Worm (Caenorhabditis elegans) whole organism, L2 larva: ENCODE measurements around the gene math-20.
"Not testable (repeated sequence)": the region's sequence is repeated elsewhere in the genome, so short reads cannot be mapped to it uniquely, and the experiment has no call there.

Source experiments
- C34F6.9 ChIP-seq: fragments of 150-350 bp; optimal IDR thresholded peaks from 2 replicates; lab custom pipeline; 2014; ENCODE audit warnings: missing biosample characterization, missing genetic modification characterization
- R02D3.7 ChIP-seq: fragments of 150-350 bp; optimal IDR thresholded peaks from 2 replicates; lab custom pipeline; 2014; ENCODE audit warnings: missing biosample characterization, missing genetic modification characterization
- Y55F3AM.14 ChIP-seq: fragments of 200-800 bp; sonication (Bioruptor generic); optimal IDR thresholded peaks from 2 replicates; lab custom pipeline; 2018; ENCODE audit warnings: mild to moderate bottlenecking, missing genetic modification characterization, missing compliant biosample characterization
- alr-1 ChIP-seq: fragments of 150-350 bp; optimal IDR thresholded peaks from 2 replicates; lab custom pipeline; 2014; ENCODE audit warnings: missing biosample characterization, missing genetic modification characterization
- aly-2 ChIP-seq: fragments of 150-350 bp; optimal IDR thresholded peaks from 2 replicates; lab custom pipeline; 2014; ENCODE audit warnings: missing biosample characterization, missing genetic modification characterization
- ama-1 ChIP-seq: fragments of 150-350 bp; optimal IDR thresholded peaks from 2 replicates; lab custom pipeline; 2018; ENCODE audit warnings: inconsistent platforms
- ceh-16 ChIP-seq: fragments of 150-350 bp; optimal IDR thresholded peaks from 2 replicates; lab custom pipeline; 2014; ENCODE audit warnings: missing biosample characterization, missing genetic modification characterization
- crh-2 ChIP-seq: sonication (generic microtip); optimal IDR thresholded peaks from 2 replicates; lab custom pipeline; 2017; ENCODE audit warnings: missing biosample characterization, missing genetic modification characterization
- dmd-4 ChIP-seq: sonication (generic microtip); optimal IDR thresholded peaks from 2 replicates; lab custom pipeline; 2017; ENCODE audit warnings: missing biosample characterization, missing genetic modification characterization
- egl-27 ChIP-seq: sonication (generic microtip); optimal IDR thresholded peaks from 3 replicates; lab custom pipeline; 2017; ENCODE audit warnings: missing biosample characterization, missing genetic modification reagents, missing genetic modification characterization
- elt-1 ChIP-seq: fragments of 150-350 bp; optimal IDR thresholded peaks from 2 replicates; lab custom pipeline; 2014; ENCODE audit warnings: missing biosample characterization, missing genetic modification characterization
- fos-1 ChIP-seq: fragments of 150-350 bp; optimal IDR thresholded peaks from 2 replicates; lab custom pipeline; 2014; ENCODE audit warnings: missing biosample characterization, missing genetic modification characterization
- gmeb-1 ChIP-seq: fragments of 150-350 bp; optimal IDR thresholded peaks from 2 replicates; lab custom pipeline; 2014; ENCODE audit warnings: missing biosample characterization, missing genetic modification characterization
- lin-11 ChIP-seq: fragments of 150-350 bp; sonication (generic microtip); optimal IDR thresholded peaks from 2 replicates; lab custom pipeline; 2014; ENCODE audit warnings: missing biosample characterization, missing genetic modification characterization, inconsistent platforms, mixed read lengths
- lin-13 ChIP-seq: fragments of 150-350 bp; optimal IDR thresholded peaks from 2 replicates; lab custom pipeline; 2014; ENCODE audit warnings: missing biosample characterization, missing genetic modification reagents, missing genetic modification characterization
- lsy-2 ChIP-seq, 2 experiments: fragments of 150-350 bp in 1 of 2; sonication (generic microtip) in 1 of 2; optimal IDR thresholded peaks; 2 replicates each; lab custom pipeline; 2014 to 2017; ENCODE audit warnings: missing biosample characterization in 2 of 2, missing genetic modification characterization in 2 of 2
- mbf-1 ChIP-seq: sonication (generic microtip); optimal IDR thresholded peaks from 2 replicates; lab custom pipeline; 2017; ENCODE audit warnings: missing biosample characterization, missing genetic modification characterization
- nhr-11 ChIP-seq: fragments of 150-350 bp; optimal IDR thresholded peaks from 2 replicates; lab custom pipeline; 2014; ENCODE audit warnings: missing biosample characterization, missing genetic modification characterization
- nhr-12 ChIP-seq: fragments of 150-350 bp; optimal IDR thresholded peaks from 2 replicates; lab custom pipeline; 2014; ENCODE audit warnings: missing biosample characterization, missing genetic modification characterization
- nhr-23 ChIP-seq: fragments of 150-350 bp; optimal IDR thresholded peaks from 2 replicates; lab custom pipeline; 2014; ENCODE audit warnings: missing biosample characterization, missing genetic modification reagents, missing genetic modification characterization
- nhr-237 ChIP-seq: fragments of 150-350 bp; optimal IDR thresholded peaks from 2 replicates; lab custom pipeline; 2014; ENCODE audit warnings: missing biosample characterization, missing genetic modification characterization
- peb-1 ChIP-seq: fragments of 150-350 bp; optimal IDR thresholded peaks from 2 replicates; lab custom pipeline; 2014; ENCODE audit warnings: missing biosample characterization, missing genetic modification characterization
- sem-4 ChIP-seq: fragments of 150-350 bp; optimal IDR thresholded peaks from 2 replicates; lab custom pipeline; 2014; ENCODE audit warnings: missing biosample characterization, missing genetic modification reagents, missing genetic modification characterization
- skn-1 ChIP-seq: sonication (generic microtip); optimal IDR thresholded peaks from 2 replicates; lab custom pipeline; 2017; ENCODE audit warnings: missing biosample characterization, missing genetic modification characterization
- sma-3 ChIP-seq: sonication (generic microtip); optimal IDR thresholded peaks from 2 replicates; lab custom pipeline; 2016; ENCODE audit warnings: missing genetic modification reagents, missing genetic modification characterization, missing compliant biosample characterization
- sma-9 ChIP-seq, 2 experiments: fragments of 150-350 bp in 1 of 2; sonication (generic microtip) in 1 of 2; optimal IDR thresholded peaks; 2 replicates each; lab custom pipeline; 2014 to 2016; ENCODE audit warnings: missing genetic modification characterization in 2 of 2, mild to moderate bottlenecking in 1 of 2, missing biosample characterization in 1 of 2, missing compliant biosample characterization in 1 of 2, missing genetic modification reagents in 1 of 2, moderate library complexity in 1 of 2
- unc-55 ChIP-seq: fragments of 150-350 bp; sonication (generic microtip); optimal IDR thresholded peaks from 3 replicates; lab custom pipeline; 2014; ENCODE audit warnings: missing biosample characterization, missing genetic modification reagents, missing genetic modification characterization

The math-20 gene

ce11 chrII:2042447-2042846 is 46.1 kb downstream of the math-20 start, which contains the start of gene bath-20:
Gene bath-20 (minus strand): TSS chrII:2042547.
- TF ChIP-seq ceh-16 (no peak), aly-2 (tag; lab: Kevin White, UChicago) (no peak), unc-55 (GFP tag; lab: Kevin White, UChicago) (no peak), sem-4 (tag; lab: Kevin White, UChicago) (no peak), crh-2 (tag; lab: Kevin White, UChicago) (no peak), ama-1 (no peak), lsy-2 (tag; optimal IDR thresholded peaks at IDR 0.05; lab: Kevin White, UChicago) (no peak), Y55F3AM.14 (GFP tag; lab: Kevin White, UChicago) (no peak), elt-1 (tag; lab: Kevin White, UChicago) (no peak), egl-27 (tag; lab: Kevin White, UChicago) (no peak), nhr-11 (no peak)

ce11 chrII:2045505-2045904 is 49.2 kb downstream of the math-20 start, which contains the start of gene bath-24:
Gene bath-24 (minus strand): TSS chrII:2045605.
- no peak for TF ChIP-seq unc-55 (GFP tag; lab: Kevin White, UChicago)
- TF ChIP-seq elt-1 (tag; lab: Kevin White, UChicago): no peak
- no peak for TF ChIP-seq C34F6.9 (tag; lab: Kevin White, UChicago)
- TF ChIP-seq nhr-12 (tag; lab: Kevin White, UChicago): no peak
- TF ChIP-seq nhr-237 (tag; lab: Kevin White, UChicago): no peak
- no peak for TF ChIP-seq sma-3 (GFP tag; lab: Kevin White, UChicago)
- no peak for TF ChIP-seq fos-1 (tag; lab: Kevin White, UChicago)
- no peak for TF ChIP-seq Y55F3AM.14 (GFP tag; lab: Kevin White, UChicago)
- TF ChIP-seq nhr-11: no peak
- TF ChIP-seq peb-1 (tag; lab: Kevin White, UChicago): no peak
- TF ChIP-seq mbf-1 (tag; lab: Kevin White, UChicago): no peak
- no peak for TF ChIP-seq gmeb-1 (tag; lab: Kevin White, UChicago)
- no peak for TF ChIP-seq ceh-16
- no peak for TF ChIP-seq R02D3.7 (tag; lab: Kevin White, UChicago)
- no peak for TF ChIP-seq nhr-23 (tag; lab: Kevin White, UChicago)
- no peak for TF ChIP-seq lsy-2 (tag; optimal IDR thresholded peaks at IDR 0.05; lab: Kevin White, UChicago)
- no peak for TF ChIP-seq sma-9 (GFP tag; optimal IDR thresholded peaks at IDR 0.05; lab: Kevin White, UChicago)
- TF ChIP-seq sma-9 (tag; optimal IDR thresholded peaks at IDR 0.05; lab: Kevin White, UChicago): no peak
- TF ChIP-seq dmd-4 (tag; lab: Kevin White, UChicago): no peak
- no peak for TF ChIP-seq skn-1 (tag; lab: Kevin White, UChicago)

DNA sequence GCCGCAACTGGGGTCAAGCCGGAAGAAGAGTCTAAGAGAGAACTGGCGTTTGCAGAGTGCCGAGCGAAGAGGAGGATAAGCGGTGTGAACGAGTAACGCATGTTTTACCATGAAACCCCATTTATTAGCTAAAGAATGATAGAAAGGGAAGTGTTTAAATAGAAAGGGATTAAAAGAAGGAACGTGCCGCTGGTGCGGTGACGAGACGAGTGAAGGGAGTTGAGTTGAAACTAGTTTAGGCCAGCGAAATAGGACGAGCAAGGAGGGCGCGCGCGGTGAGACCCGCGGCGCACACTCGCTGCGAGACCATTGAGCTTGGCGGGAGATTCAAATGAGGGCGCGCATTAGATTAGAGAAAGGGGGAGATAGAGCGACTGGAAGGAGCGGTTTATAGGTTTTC is 50.2 kb downstream of the math-20 start, which contains the start of gene math-1:
TSS of gene math-1 (minus strand) at position 101 of the 400 bp plus-strand sequence.
- TF ChIP-seq lin-13 (GFP tag; lab: Kevin White, UChicago); lin-11 (tag; lab: Kevin White, UChicago); alr-1 (tag; lab: Kevin White, UChicago): not testable (repeated sequence)
- TF ChIP-seq, all 48 proteins: peak for 0; not testable (repeated sequence) for 48
